Fruit fly (Drosophila melanogaster) whole organism, adult: ENCODE data around the gene Ac78C.

ENCODE experiments used
- CG12768 ChIP-seq: fragments of 200-800 bp; sonication (Bioruptor generic); optimal IDR thresholded peaks from 2 replicates; lab custom pipeline; 2017; ENCODE audit warnings: missing biosample characterization, missing genetic modification characterization, mild to moderate bottlenecking, moderate library complexity, missing genetic modification reagents
- CG14711 ChIP-seq: fragments of 200-800 bp; sonication (Bioruptor generic); optimal IDR thresholded peaks from 2 replicates; lab custom pipeline; 2018; ENCODE audit warnings: missing biosample characterization, mild to moderate bottlenecking, missing genetic modification characterization, moderate library complexity
- CG5204 ChIP-seq: fragments of 200-800 bp; sonication (Bioruptor generic); optimal IDR thresholded peaks from 2 replicates; lab custom pipeline; 2016; ENCODE audit warnings: missing biosample characterization, missing genetic modification characterization
- CG7045 ChIP-seq: fragments of 200-800 bp; sonication (Bioruptor generic); optimal IDR thresholded peaks from 2 replicates; lab custom pipeline; 2017; ENCODE audit warnings: missing biosample characterization, mild to moderate bottlenecking, missing genetic modification characterization
- Crg-1 ChIP-seq: fragments of 200-800 bp; sonication (Bioruptor generic); optimal IDR thresholded peaks from 2 replicates; lab custom pipeline; 2016; ENCODE audit warnings: missing biosample characterization, missing genetic modification characterization
- kay ChIP-seq: fragments of 200-800 bp; sonication (Bioruptor generic); peaks from one replicate; lab custom pipeline; 2016; ENCODE audit warnings: missing biosample characterization, missing genetic modification characterization, borderline replicate concordance
- pad ChIP-seq: fragments of 200-800 bp; sonication (Bioruptor generic); optimal IDR thresholded peaks from 3 replicates; lab custom pipeline; 2017; ENCODE audit warnings: missing biosample characterization, missing genetic modification characterization, mild to moderate bottlenecking, moderate library complexity, missing genetic modification reagents

DNA sequence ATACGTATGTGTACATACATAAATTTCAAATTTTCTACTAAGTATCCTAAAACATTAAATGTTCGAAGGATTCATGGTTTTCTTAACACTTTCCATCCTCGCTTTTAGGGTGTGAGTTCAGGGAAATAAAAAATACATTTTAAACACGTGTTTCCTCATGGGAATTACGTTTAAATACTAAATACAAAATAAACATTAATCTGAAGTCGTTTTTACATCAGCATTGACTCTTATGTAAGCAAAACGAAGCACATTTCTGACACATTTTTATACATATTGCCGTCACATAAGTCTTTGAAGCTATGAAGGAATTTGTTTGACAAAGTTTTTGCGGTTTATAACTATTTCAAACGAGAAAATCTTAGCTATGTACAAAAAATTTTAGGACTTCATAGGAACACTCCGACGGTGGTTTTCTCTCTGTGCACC, 72.7 kb downstream of the Ac78C start:
- no peak for TF ChIP-seq CG12768
- no peak for TF ChIP-seq CG14711
- peak; percentile 26 for TF ChIP-seq kay (GFP tag; lab: Kevin White, UChicago)
- TF ChIP-seq CG5204 (GFP tag; lab: Kevin White, UChicago) = no peak
- TF ChIP-seq CG7045 = no peak
- TF ChIP-seq Crg-1 (GFP tag; lab: Kevin White, UChicago) = no peak
- no peak for TF ChIP-seq pad
